Fruit fly (Drosophila melanogaster): ENCODE measurements around the gene CG13258.

DNA sequence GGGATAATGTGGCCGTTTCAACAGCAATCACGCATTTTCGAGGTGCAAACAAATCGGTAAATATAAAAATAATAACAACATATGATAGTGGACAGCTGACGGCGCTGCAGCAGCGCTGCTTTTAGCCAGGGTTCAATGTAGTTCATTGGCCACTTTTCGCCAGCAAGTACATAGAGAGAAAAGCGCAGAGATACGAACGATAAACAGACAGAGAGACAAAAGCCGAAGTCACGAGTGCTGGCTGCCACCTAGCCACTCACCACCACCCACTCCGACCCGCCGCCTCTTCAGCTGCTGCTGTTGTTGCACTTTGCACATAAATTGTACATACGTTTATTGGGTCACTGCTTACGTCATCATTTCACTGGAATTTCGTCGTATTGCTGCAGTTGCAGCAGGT, 10.0 kb downstream of the CG13258 start:
- TF ChIP-seq h (optimal IDR thresholded peaks at IDR 0.05) (no peak), Myc (optimal IDR thresholded peaks at IDR 0.05) (no peak), insv (optimal IDR thresholded peaks at IDR 0.05) (no peak), Sin3A (optimal IDR thresholded peaks at IDR 0.05) (no peak), psq (optimal IDR thresholded peaks at IDR 0.05) (no peak)

Measured in Kc167 (cell line).